Fruit fly (Drosophila melanogaster) S2 (cell line): Measurements from ENCODE around the gene CG15635.

ENCODE experiments used
- CG8478 ChIP-seq: fragments of >200 bp; optimal IDR thresholded peaks from 2 replicates; lab custom pipeline; 2018
- CTCF ChIP-seq, 2 experiments: fragments of >200 bp; optimal IDR thresholded peaks; 2 replicates each; lab custom pipeline; 2018

DNA sequence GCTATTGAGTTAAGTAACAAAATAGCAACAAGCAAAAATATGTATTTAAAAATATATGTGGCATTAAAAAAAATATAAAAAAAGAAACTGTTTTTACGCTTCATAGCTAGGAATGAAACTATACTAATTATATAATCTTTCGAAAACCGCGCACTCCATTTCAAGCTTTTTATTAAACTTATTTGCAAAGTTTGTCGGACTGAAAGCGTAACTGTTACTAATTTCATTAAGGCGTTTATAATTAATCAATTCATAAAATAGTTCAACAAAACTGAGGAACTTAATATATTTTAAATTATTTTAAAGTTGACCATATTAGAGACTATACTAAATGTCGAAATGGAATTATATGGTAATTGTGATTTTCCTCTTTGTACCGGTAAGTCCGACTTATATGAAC, at the start of gene CG15635:
- TF ChIP-seq CTCF (optimal IDR thresholded peaks at IDR 0.05; lab: Kevin White, UChicago) = no peak
- TF ChIP-seq CG8478 (lab: Kevin White, UChicago) = no peak
